Fruit fly (Drosophila melanogaster) whole organism, adult: ENCODE measurements around the gene Tango2.

Experiments used
- CG11617 ChIP-seq: fragments of 200-800 bp; sonication (Bioruptor generic); optimal IDR thresholded peaks from 2 replicates; lab custom pipeline; 2017; ENCODE audit warnings: mild to moderate bottlenecking, missing biosample characterization, missing genetic modification reagents, missing genetic modification characterization
- CG12768 ChIP-seq: fragments of 200-800 bp; sonication (Bioruptor generic); optimal IDR thresholded peaks from 2 replicates; lab custom pipeline; 2017; ENCODE audit warnings: missing biosample characterization, missing genetic modification characterization, mild to moderate bottlenecking, moderate library complexity, missing genetic modification reagents
- CG14711 ChIP-seq: fragments of 200-800 bp; sonication (Bioruptor generic); optimal IDR thresholded peaks from 2 replicates; lab custom pipeline; 2018; ENCODE audit warnings: missing biosample characterization, mild to moderate bottlenecking, missing genetic modification characterization, moderate library complexity
- CG1620 ChIP-seq: fragments of 200-800 bp; sonication (Bioruptor generic); optimal IDR thresholded peaks from 2 replicates; lab custom pipeline; 2016; ENCODE audit warnings: missing biosample characterization, missing genetic modification characterization
- CG33017 ChIP-seq: fragments of 200-800 bp; sonication (Bioruptor generic); optimal IDR thresholded peaks from 2 replicates; lab custom pipeline; 2018; ENCODE audit warnings: missing biosample characterization, mild to moderate bottlenecking, missing genetic modification characterization, moderate library complexity
- CG5204 ChIP-seq: fragments of 200-800 bp; sonication (Bioruptor generic); optimal IDR thresholded peaks from 2 replicates; lab custom pipeline; 2016; ENCODE audit warnings: missing biosample characterization, missing genetic modification characterization
- CG7045 ChIP-seq: fragments of 200-800 bp; sonication (Bioruptor generic); optimal IDR thresholded peaks from 2 replicates; lab custom pipeline; 2017; ENCODE audit warnings: missing biosample characterization, mild to moderate bottlenecking, missing genetic modification characterization
- CG7101 ChIP-seq: fragments of 200-800 bp; sonication (Bioruptor generic); optimal IDR thresholded peaks from 2 replicates; lab custom pipeline; 2018; ENCODE audit warnings: missing biosample characterization, mild to moderate bottlenecking, missing genetic modification characterization, moderate library complexity
- Clk ChIP-seq: fragments of 200-800 bp; sonication (Bioruptor generic); optimal IDR thresholded peaks from 2 replicates; lab custom pipeline; 2017; ENCODE audit warnings: missing biosample characterization, missing genetic modification characterization
- Crg-1 ChIP-seq: fragments of 200-800 bp; sonication (Bioruptor generic); optimal IDR thresholded peaks from 2 replicates; lab custom pipeline; 2016; ENCODE audit warnings: missing biosample characterization, missing genetic modification characterization
- Hr96 ChIP-seq: fragments of 200-800 bp; sonication (Bioruptor generic); optimal IDR thresholded peaks from 2 replicates; lab custom pipeline; 2016; ENCODE audit warnings: missing biosample characterization, missing genetic modification characterization
- Mnt ChIP-seq: fragments of 200-800 bp; sonication (Bioruptor generic); optimal IDR thresholded peaks from 2 replicates; lab custom pipeline; 2016; ENCODE audit warnings: missing biosample characterization, mild to moderate bottlenecking, missing genetic modification characterization
- bab1 ChIP-seq: fragments of 200-800 bp; sonication (Bioruptor generic); optimal IDR thresholded peaks from 3 replicates; lab custom pipeline; 2019; ENCODE audit warnings: missing biosample characterization, mild to moderate bottlenecking, missing genetic modification characterization, moderate library complexity
- cic ChIP-seq: fragments of 200-800 bp; sonication (Bioruptor generic); optimal IDR thresholded peaks from 2 replicates; lab custom pipeline; 2017; ENCODE audit warnings: missing biosample characterization, mild to moderate bottlenecking, missing genetic modification characterization, moderate library complexity
- cnc ChIP-seq, 2 experiments: fragments of >200 bp; optimal IDR thresholded peaks; 2 replicates each; lab custom pipeline; 2017
- kay ChIP-seq: fragments of 200-800 bp; sonication (Bioruptor generic); peaks from one replicate; lab custom pipeline; 2016; ENCODE audit warnings: missing biosample characterization, missing genetic modification characterization, borderline replicate concordance
- ovo ChIP-seq: fragments of 200-800 bp; sonication (Bioruptor generic); optimal IDR thresholded peaks from 2 replicates; lab custom pipeline; 2016; ENCODE audit warnings: missing biosample characterization, missing genetic modification characterization
- pad ChIP-seq: fragments of 200-800 bp; sonication (Bioruptor generic); optimal IDR thresholded peaks from 3 replicates; lab custom pipeline; 2017; ENCODE audit warnings: missing biosample characterization, missing genetic modification characterization, mild to moderate bottlenecking, moderate library complexity, missing genetic modification reagents
- tj ChIP-seq: fragments of 200-800 bp; sonication (Bioruptor generic); optimal IDR thresholded peaks from 3 replicates; lab custom pipeline; 2017; ENCODE audit warnings: missing biosample characterization, mild to moderate bottlenecking, missing genetic modification characterization, moderate library complexity
- toe ChIP-seq: fragments of 200-800 bp; sonication (Bioruptor generic); optimal IDR thresholded peaks from 2 replicates; lab custom pipeline; 2016; ENCODE audit warnings: missing biosample characterization, missing genetic modification characterization

Tango2 gene

DNA sequence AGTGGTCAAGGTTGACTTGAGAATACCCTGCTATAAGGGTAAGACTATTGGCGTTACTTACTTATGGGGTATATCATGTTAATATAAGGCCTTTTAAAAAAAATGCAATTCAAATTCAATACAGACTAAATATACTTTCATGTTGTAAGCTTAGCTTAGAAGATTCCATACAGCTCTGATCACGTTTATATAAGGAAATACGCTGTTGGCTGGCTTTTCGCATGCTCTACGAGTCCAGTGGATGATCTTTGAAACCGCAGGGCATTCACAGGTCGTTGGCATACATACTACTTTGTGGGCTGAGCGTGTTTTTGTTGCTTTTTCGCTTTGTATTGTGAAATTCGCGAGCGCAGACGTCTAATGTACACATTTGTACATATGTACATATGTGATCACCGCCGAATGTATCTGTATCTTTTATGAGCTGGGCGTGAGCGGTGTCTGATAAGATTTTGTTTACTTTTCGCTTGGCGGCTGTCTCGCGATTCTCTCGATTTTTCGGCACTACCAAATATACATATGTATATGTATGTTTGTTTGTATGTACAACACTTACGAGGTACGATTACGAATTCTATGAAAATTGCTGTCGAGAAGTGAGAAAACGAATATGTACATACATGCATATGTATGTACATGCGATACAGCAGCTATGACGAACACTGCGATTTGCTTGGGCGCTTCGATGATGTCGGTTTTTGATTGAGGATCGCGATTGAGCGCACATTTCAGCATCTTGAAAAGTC is 17.6 kb downstream of the Tango2 start:
- TF ChIP-seq CG14711 (tag; lab: Kevin White, UChicago) (peak; percentile 38), CG33017 (peak; percentile 16), CG7045 (no peak), kay (GFP tag; lab: Kevin White, UChicago) (peak; percentile 4), cic (GFP tag; lab: Kevin White, UChicago) (peak; percentile 5), CG11617 (GFP tag; lab: Kevin White, UChicago) (peak; percentile 14), tj (GFP tag; lab: Kevin White, UChicago) (peak; percentile 53), CG1620 (GFP tag; lab: Kevin White, UChicago) (no peak), Clk (GFP tag; lab: Kevin White, UChicago) (no peak), toe (GFP tag; lab: Kevin White, UChicago) (no peak), CG5204 (peak; percentile 32), CG7101 (tag; lab: Kevin White, UChicago) (peak; percentile 58), ovo (GFP tag; lab: Kevin White, UChicago) (peak; percentile 33), Mnt (GFP tag; lab: Kevin White, UChicago) (no peak), Hr96 (GFP tag; lab: Kevin White, UChicago) (peak; percentile 58), Crg-1 (GFP tag; lab: Kevin White, UChicago) (no peak), bab1 (peak; percentile 81), pad (GFP tag; lab: Kevin White, UChicago) (peak; percentile 15), CG12768 (GFP tag; lab: Kevin White, UChicago) (no peak), cnc (optimal IDR thresholded peaks at IDR 0.05; lab: Kevin White, UChicago) (no peak)

DNA sequence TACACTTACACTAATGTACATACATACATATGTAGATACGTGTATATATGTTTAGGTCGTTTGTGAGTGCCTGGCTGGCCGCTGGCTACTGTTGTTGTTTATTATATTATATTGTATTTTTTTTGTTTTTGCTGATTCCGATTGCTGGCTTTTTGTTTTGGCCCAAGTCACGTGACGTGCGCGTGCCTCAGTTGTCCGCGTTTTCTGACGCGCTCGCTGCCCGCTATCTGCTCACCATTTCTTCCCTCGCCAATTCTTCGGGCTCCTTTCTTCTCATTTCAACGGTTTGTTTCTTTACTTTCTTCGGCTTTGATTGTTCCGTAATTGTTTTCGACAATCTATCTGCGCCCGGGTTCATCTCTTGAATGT is 18.2 kb downstream of the Tango2 start:
- no peak for TF ChIP-seq kay (GFP tag; lab: Kevin White, UChicago)
- TF ChIP-seq tj (GFP tag; lab: Kevin White, UChicago): peak; percentile 45

DNA sequence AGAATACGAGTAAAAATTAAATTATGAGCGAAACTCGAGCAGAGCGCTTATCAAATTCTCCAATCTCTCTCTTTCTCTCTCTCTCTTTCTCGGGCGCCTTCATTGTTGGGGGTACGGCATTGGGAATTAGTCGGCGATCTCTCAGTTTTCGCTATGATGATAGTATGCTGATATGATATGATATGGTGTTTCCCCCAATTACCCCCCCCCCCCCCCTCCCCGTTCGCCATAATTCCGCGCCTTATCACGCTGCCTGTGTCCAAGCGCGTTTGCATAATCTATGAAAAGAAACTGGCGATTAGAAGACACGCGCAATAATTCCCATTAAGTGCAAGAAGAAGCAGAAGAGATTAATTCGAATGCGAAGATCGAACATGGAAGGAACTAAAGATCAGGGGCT is 20.0 kb downstream of the Tango2 start:
- no peak for TF ChIP-seq CG7045
- no peak for TF ChIP-seq kay (GFP tag; lab: Kevin White, UChicago)
- TF ChIP-seq CG33017: no peak
- TF ChIP-seq Crg-1 (GFP tag; lab: Kevin White, UChicago): no peak
- TF ChIP-seq toe (GFP tag; lab: Kevin White, UChicago): no peak
- TF ChIP-seq CG14711 (tag; lab: Kevin White, UChicago): no peak
- no peak for TF ChIP-seq cnc (optimal IDR thresholded peaks at IDR 0.05; lab: Kevin White, UChicago)
- TF ChIP-seq Hr96 (GFP tag; lab: Kevin White, UChicago): no peak
- TF ChIP-seq tj (GFP tag; lab: Kevin White, UChicago): no peak
- TF ChIP-seq CG11617 (GFP tag; lab: Kevin White, UChicago): no peak
- no peak for TF ChIP-seq bab1
- TF ChIP-seq Clk (GFP tag; lab: Kevin White, UChicago): no peak
- no peak for TF ChIP-seq cic (GFP tag; lab: Kevin White, UChicago)
- TF ChIP-seq Mnt (GFP tag; lab: Kevin White, UChicago): no peak
- TF ChIP-seq pad (GFP tag; lab: Kevin White, UChicago): no peak
- TF ChIP-seq ovo (GFP tag; lab: Kevin White, UChicago): no peak
- no peak for TF ChIP-seq CG7101 (tag; lab: Kevin White, UChicago)
- no peak for TF ChIP-seq CG12768 (GFP tag; lab: Kevin White, UChicago)

DNA sequence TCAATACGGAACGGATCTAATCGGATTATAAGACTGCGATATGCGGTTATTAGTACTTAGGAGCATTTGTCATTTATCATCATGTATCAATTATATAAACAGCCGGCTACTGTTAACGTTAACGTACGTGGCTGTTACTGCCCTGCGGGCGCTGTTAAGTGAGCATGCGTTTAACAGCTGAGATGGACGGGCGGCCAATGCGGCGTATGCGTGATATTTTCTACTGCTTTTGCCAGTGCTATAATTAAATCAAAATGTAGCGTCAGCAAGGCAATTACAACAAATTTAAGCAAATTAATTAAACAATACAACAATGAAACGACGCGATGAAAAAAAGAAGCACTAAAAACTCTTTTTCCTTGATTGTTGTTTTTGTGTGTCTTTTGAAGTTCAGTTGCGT is 20.8 kb downstream of the Tango2 start:
- no peak for TF ChIP-seq cnc (optimal IDR thresholded peaks at IDR 0.05; lab: Kevin White, UChicago)
- no peak for TF ChIP-seq Mnt (GFP tag; lab: Kevin White, UChicago)
- no peak for TF ChIP-seq pad (GFP tag; lab: Kevin White, UChicago)
- TF ChIP-seq tj (GFP tag; lab: Kevin White, UChicago): no peak
- TF ChIP-seq Clk (GFP tag; lab: Kevin White, UChicago): no peak
- TF ChIP-seq CG14711 (tag; lab: Kevin White, UChicago): no peak
- no peak for TF ChIP-seq CG7101 (tag; lab: Kevin White, UChicago)
- no peak for TF ChIP-seq CG5204
- TF ChIP-seq cic (GFP tag; lab: Kevin White, UChicago): no peak
- no peak for TF ChIP-seq ovo (GFP tag; lab: Kevin White, UChicago)
- TF ChIP-seq CG33017: no peak
- no peak for TF ChIP-seq Hr96 (GFP tag; lab: Kevin White, UChicago)
- TF ChIP-seq CG12768 (GFP tag; lab: Kevin White, UChicago): no peak
- TF ChIP-seq CG7045: no peak

DNA sequence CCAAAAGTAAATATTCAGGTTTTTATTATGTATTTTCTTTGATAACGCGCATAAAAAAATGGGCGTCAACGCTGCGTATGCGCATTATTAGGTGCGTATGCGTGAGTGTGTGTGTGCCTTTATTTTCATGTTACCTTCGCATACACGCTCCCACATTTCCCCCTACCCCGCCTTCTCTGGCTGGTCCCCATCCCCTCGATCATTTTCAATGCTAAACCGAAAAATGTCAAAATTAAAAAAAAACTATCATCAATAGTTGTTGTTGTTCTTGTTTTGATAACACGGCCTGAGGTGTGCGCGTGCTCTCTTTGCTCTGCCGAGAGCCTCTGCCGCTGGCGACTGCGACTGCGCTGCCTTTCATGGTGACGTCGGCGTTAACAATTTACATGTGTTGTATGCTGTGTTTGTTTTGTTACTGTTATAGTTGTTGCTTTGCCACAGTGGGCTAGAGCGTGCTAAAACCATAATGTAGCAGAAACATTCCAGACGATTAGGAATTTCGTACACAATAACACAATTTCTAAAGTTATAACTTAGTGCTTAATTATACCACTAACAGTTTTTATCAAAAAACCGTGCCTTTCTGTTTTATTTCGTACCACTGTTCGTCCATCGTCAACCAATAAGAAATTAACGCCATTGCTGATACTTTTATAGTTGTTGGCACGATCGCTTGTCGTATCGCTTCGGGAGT is 23.4 kb downstream of the Tango2 start:
- TF ChIP-seq ovo (GFP tag; lab: Kevin White, UChicago): peak; percentile 77
- peak; percentile 95 for TF ChIP-seq CG11617 (GFP tag; lab: Kevin White, UChicago)
- peak; percentile 80 for TF ChIP-seq Clk (GFP tag; lab: Kevin White, UChicago)
- peak; percentile 91 for TF ChIP-seq tj (GFP tag; lab: Kevin White, UChicago)
- TF ChIP-seq Hr96 (GFP tag; lab: Kevin White, UChicago): peak; percentile 95
- TF ChIP-seq pad (GFP tag; lab: Kevin White, UChicago): peak; percentile 89
- peak; percentile 94 for TF ChIP-seq CG12768 (GFP tag; lab: Kevin White, UChicago)
- no peak for TF ChIP-seq cnc (optimal IDR thresholded peaks at IDR 0.05; lab: Kevin White, UChicago)
- peak; percentile 95 for TF ChIP-seq CG14711 (tag; lab: Kevin White, UChicago)
- peak; percentile 96 for TF ChIP-seq Crg-1 (GFP tag; lab: Kevin White, UChicago)
- TF ChIP-seq cic (GFP tag; lab: Kevin White, UChicago): peak; percentile 90
- peak; percentile 85 for TF ChIP-seq kay (GFP tag; lab: Kevin White, UChicago)
- peak; percentile 92 for TF ChIP-seq CG5204
- peak; percentile 84 for TF ChIP-seq toe (GFP tag; lab: Kevin White, UChicago)
- TF ChIP-seq CG7101 (tag; lab: Kevin White, UChicago): peak; percentile 98
- TF ChIP-seq Mnt (GFP tag; lab: Kevin White, UChicago): peak; percentile 95
- TF ChIP-seq CG1620 (GFP tag; lab: Kevin White, UChicago): peak; percentile 94
- TF ChIP-seq CG33017: peak; percentile 93
- peak; percentile 88 for TF ChIP-seq CG7045
- peak; percentile 97 for TF ChIP-seq bab1
